Fruit fly (Drosophila melanogaster): ENCODE data around the gene CG42869.

CG42869 gene

DNA sequence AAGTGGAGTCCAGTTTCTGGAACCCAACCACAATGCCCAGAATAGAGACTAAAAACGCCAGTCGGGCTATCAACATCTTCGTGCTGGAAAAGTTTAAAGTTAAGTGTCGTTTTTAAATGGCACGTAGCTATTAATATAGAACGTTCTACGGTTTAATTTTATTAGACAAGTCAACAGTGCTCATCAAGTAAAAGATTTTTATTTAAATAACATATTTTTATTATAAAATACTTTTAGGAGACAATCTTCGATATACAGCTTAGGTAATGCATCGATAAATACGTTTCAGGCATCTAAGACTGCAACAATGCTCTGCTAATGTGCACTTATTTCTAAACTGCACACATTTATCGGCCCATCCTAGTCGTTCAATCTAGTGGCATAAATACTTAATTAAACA lies at the start of gene CG42869:
Gene CG42869, minus strand, starts transcription at position 101 of the 400 bp plus-strand sequence.
- TF ChIP-seq CG8478 (optimal IDR thresholded peaks at IDR 0.05): no peak
- no peak for TF ChIP-seq psq (optimal IDR thresholded peaks at IDR 0.05)
- TF ChIP-seq Dll (optimal IDR thresholded peaks at IDR 0.05): no peak
- TF ChIP-seq pan (optimal IDR thresholded peaks at IDR 0.05): no peak
- no peak for TF ChIP-seq EcR (GFP tag; optimal IDR thresholded peaks at IDR 0.05)
- no peak for TF ChIP-seq usp (GFP tag; optimal IDR thresholded peaks at IDR 0.05)

DNA sequence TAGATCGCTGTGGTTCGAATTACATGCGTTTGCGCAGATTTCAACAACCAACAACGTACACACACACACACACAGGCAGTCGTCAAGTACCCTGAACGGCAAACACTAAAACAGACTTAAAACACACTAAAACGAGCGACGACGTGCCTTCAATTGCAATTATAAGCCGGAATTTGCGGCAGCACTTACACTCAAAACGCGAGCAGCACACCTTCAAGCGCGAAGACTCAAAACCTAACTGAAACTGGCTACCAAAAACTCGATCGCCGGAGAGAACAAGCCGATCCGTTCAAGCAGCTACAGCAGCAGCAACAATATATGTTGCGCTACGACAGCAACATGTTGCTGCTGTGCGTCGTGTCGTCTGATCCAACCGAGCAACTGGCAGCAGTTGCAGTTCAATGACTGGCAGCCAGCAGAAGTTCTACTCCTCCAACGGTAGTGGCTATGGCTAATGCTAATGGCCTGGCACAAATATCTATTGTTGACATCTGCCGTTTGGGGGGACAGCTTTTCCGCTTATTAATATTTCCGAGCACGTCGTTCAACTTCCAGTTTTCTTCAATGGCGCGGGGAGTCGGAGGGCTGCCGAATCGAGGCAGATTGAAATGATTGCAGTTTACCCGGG lies 45.8 kb upstream of the CG42869 start, which contains the start of gene tsl:
Gene tsl, minus strand, starts transcription at position 242 of the 628 bp plus-strand sequence.
- TF ChIP-seq EcR (GFP tag; optimal IDR thresholded peaks at IDR 0.05) (peak; percentile 32 to 93), psq (optimal IDR thresholded peaks at IDR 0.05) (no peak), Dll (optimal IDR thresholded peaks at IDR 0.05) (peak; percentile 14)

DNA sequence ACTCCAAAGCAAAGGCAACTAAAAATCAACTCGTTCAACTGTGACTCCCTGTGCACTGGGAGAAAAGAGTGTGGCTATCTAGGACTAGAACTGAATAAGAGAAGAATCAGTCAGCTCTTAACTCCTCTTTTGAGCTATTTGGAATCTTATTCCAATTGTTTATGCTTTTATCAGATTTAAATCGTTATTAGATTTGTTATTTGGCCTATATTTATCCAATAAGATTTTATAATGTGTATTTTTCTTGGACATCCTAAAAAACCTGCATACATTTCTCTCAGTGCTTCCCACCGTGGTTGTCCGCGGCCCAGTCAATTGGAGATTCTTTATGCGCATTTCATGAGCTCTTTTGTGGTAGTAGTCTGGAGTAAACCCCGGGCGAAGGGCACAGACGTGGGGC lies 44.8 kb upstream of the CG42869 start:
- no peak for TF ChIP-seq Dll (optimal IDR thresholded peaks at IDR 0.05)
- TF ChIP-seq EcR (GFP tag; optimal IDR thresholded peaks at IDR 0.05): no peak
- no peak for TF ChIP-seq pan (optimal IDR thresholded peaks at IDR 0.05)
- no peak for TF ChIP-seq CG8478 (optimal IDR thresholded peaks at IDR 0.05)
- no peak for TF ChIP-seq usp (GFP tag; optimal IDR thresholded peaks at IDR 0.05)
- TF ChIP-seq psq (optimal IDR thresholded peaks at IDR 0.05): no peak

DNA sequence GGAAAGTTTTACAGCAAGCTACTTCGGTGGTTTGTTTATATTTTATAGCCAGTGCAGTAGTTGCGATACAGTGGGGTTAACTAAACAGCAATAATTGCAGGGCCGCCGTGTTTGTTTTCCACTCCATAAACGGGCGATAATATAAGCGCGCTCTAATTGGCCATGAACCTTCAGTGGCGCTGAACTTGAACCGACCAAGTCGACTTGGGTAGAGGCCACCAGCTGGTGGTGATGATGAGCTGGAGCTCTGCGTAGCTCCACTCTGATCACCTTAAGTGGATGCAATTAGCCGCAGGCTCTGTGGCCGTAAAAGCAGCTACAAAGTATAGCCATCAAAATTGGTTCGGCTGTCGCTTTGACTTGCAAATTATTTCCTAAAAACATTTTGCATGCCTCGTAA lies 43.4 kb upstream of the CG42869 start:
- TF ChIP-seq usp (GFP tag; optimal IDR thresholded peaks at IDR 0.05) (no peak), Dll (optimal IDR thresholded peaks at IDR 0.05) (no peak), pan (optimal IDR thresholded peaks at IDR 0.05) (no peak), psq (optimal IDR thresholded peaks at IDR 0.05) (no peak), EcR (GFP tag; optimal IDR thresholded peaks at IDR 0.05) (no peak), CG8478 (optimal IDR thresholded peaks at IDR 0.05) (no peak)

DNA sequence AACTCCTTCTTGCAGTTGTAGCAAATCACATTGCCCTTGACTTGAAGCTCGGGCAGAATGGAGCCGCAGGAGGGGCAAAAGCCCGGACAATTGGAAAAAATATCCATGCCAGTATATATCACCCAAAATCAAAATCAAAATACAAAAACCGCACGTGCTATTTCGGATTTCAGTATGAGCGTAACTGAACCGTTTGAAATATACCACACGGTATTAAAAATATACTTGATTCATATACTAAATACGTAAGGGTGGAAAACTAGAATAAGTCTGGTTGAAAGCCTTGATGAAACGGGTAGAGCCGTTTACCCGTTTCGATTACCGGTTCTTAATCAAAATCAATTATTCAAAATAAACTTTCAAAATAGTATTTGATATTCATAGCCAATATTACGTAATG lies 41.0 kb upstream of the CG42869 start, which contains the start of gene Polr1H:
Gene Polr1H, minus strand, starts transcription at position 188 of the 400 bp plus-strand sequence.
- no peak for TF ChIP-seq psq (optimal IDR thresholded peaks at IDR 0.05)
- TF ChIP-seq EcR (GFP tag; optimal IDR thresholded peaks at IDR 0.05): no peak
- no peak for TF ChIP-seq Dll (optimal IDR thresholded peaks at IDR 0.05)
- no peak for TF ChIP-seq usp (GFP tag; optimal IDR thresholded peaks at IDR 0.05)
- TF ChIP-seq CG8478 (optimal IDR thresholded peaks at IDR 0.05): no peak
- no peak for TF ChIP-seq pan (optimal IDR thresholded peaks at IDR 0.05)

DNA sequence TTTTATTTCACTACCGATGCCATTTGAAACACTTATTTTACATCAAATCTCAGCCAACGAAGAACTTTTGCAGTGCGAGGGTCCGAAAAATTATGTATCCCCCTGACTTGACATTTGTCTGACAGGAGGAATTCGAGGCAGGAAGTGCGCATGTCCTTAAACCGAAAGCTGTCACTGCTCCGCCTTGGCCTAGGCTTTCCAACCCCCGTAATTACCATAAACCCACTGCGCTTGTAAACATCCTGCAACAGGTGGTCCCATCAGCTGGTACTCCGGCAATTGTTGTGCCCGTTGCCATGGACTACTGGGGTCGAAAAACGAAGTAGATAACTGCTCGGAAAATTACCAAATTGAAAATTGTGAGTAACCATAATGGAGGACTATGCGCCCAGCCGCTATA lies 39.1 kb upstream of the CG42869 start, which contains the start of the genes GABA-B-R2 and CG6800:
Gene GABA-B-R2, minus strand, starts transcription at position 75 of the 400 bp plus-strand sequence.
Gene CG6800, plus strand, starts transcription at position 373 of the 400 bp plus-strand sequence.
- TF ChIP-seq pan (optimal IDR thresholded peaks at IDR 0.05) (no peak), CG8478 (optimal IDR thresholded peaks at IDR 0.05) (no peak), usp (GFP tag; optimal IDR thresholded peaks at IDR 0.05) (no peak), psq (optimal IDR thresholded peaks at IDR 0.05) (no peak), EcR (GFP tag; optimal IDR thresholded peaks at IDR 0.05) (no peak), Dll (optimal IDR thresholded peaks at IDR 0.05) (no peak)

DNA sequence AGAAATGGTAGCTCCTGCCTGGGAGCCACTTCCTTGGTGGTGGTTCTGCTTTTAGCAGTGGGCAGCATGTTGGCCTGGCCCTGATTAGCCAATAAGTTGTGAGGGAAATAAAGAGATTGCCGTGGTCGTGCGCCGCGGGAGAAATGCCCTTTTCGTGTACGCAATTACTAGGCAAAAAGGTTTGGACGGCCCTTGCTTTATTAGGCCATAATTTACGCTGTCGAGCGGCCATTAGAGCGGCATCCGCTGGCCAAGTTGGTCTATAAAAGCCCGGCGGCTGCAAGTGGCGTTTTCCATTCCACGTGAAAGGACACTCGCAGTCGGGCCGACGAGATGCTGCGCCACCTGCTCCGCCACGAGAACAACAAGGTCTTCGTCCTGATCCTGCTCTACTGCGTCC lies 32.6 kb upstream of the CG42869 start, which contains the start of gene Burs:
Gene Burs, plus strand, starts transcription at position 301 of the 400 bp plus-strand sequence.
- TF ChIP-seq usp (GFP tag; optimal IDR thresholded peaks at IDR 0.05) (no peak), EcR (GFP tag; optimal IDR thresholded peaks at IDR 0.05) (no peak), CG8478 (optimal IDR thresholded peaks at IDR 0.05) (no peak), psq (optimal IDR thresholded peaks at IDR 0.05) (no peak), Dll (optimal IDR thresholded peaks at IDR 0.05) (no peak), pan (optimal IDR thresholded peaks at IDR 0.05) (no peak)

DNA sequence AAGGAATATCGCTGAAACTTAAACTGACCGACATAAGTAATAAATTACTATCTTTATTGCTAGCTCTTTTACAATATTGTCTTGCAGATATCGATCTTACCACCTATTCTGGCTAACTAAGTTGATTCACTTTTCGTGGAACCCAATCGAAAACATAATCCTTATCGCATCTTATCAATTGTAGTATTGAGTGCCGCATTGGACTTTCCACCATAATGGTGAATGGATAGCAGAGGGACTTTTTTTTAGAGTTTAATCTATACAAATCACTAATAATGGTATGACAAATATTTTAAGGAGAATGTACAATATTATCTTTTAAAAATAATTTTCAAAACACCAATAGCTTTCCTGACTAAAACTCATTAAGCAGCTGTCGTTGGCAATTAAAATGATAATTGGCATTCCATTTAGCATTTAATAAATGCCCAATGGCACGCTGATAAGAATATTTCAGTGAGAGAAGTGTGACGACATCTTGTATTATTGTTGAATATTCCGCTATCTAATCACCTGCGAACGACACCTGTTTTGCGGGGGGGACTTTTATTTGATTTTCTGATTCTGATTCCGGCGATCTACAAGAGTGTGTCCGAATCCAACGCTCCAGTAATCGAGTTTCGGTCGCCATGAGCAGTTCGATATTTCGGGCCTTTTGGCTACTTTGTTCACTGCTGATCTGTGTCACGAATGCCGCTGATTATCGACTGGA lies 21.7 kb upstream of the CG42869 start, which contains the start of gene CG42335:
Gene CG42335, plus strand, starts transcription at position 620 of the 712 bp plus-strand sequence.
- TF ChIP-seq Dll (optimal IDR thresholded peaks at IDR 0.05) (no peak), psq (optimal IDR thresholded peaks at IDR 0.05) (no peak), EcR (GFP tag; optimal IDR thresholded peaks at IDR 0.05) (no peak), usp (GFP tag; optimal IDR thresholded peaks at IDR 0.05) (no peak), CG8478 (optimal IDR thresholded peaks at IDR 0.05) (no peak), pan (optimal IDR thresholded peaks at IDR 0.05) (no peak)

DNA sequence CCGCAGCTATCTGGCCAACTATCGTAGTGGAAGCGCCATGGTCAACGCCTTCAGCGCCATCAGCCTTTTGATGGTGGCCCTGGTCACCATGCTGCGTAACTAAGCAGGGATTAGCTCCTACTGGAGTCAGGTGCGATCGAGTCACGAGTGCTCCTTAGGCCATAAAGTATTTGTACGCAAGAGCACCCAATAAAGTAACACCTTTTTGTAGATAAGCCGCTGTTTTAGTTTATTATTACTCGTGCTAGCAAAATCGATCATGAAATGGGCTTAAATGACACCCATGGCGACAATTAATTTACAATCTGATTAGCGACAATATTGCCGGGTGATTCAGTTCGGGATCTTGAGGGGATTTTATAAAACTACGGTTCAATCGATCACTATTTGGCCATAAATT lies 20.9 kb upstream of the CG42869 start:
- TF ChIP-seq Dll (optimal IDR thresholded peaks at IDR 0.05) (no peak), CG8478 (optimal IDR thresholded peaks at IDR 0.05) (no peak), psq (optimal IDR thresholded peaks at IDR 0.05) (no peak), pan (optimal IDR thresholded peaks at IDR 0.05) (no peak), usp (GFP tag; optimal IDR thresholded peaks at IDR 0.05) (no peak), EcR (GFP tag; optimal IDR thresholded peaks at IDR 0.05) (no peak)

DNA sequence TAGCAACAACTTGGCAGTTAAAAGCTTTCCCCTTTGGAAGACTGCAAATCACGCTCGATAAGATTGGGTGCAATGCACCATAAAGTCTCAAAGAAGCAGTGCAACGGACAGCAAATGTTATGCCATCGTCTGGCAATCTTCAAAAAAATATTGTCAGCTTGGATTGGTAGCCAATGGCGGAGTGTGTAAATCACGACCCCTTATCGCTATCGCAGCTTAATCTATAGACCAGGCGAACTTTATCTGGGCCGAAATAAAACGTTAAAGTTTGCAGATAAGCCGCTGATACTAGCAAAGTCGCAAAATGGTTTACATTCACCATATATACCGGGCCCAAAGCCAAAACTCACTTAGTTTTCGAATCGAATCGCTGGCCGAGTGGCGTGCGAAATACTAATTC lies 17.3 kb upstream of the CG42869 start, which contains the start of gene CG31198:
Gene CG31198, plus strand, starts transcription at position 351 of the 400 bp plus-strand sequence.
- no peak for TF ChIP-seq CG8478 (optimal IDR thresholded peaks at IDR 0.05)
- no peak for TF ChIP-seq pan (optimal IDR thresholded peaks at IDR 0.05)
- no peak for TF ChIP-seq Dll (optimal IDR thresholded peaks at IDR 0.05)
- TF ChIP-seq EcR (GFP tag; optimal IDR thresholded peaks at IDR 0.05): no peak
- no peak for TF ChIP-seq usp (GFP tag; optimal IDR thresholded peaks at IDR 0.05)
- TF ChIP-seq psq (optimal IDR thresholded peaks at IDR 0.05): no peak

DNA sequence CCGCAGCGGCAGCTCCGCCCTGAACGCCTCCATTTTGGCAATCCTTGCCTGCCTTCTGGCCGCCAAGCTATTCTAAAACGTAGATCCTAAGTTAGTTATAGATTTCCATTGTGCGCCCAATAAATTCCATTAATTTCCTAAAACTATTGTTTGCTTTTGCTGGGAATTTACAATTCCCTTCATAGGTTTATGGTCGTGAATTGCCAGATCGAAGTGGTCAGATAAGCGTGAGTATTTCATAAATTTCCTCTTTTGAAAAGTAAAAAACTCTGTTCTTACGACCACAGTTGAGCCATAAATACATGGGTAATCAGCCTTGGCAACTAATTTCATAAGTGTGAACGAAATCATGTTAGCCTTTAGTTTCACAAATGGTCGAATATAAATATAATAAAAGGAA lies 16.4 kb upstream of the CG42869 start:
- no peak for TF ChIP-seq Dll (optimal IDR thresholded peaks at IDR 0.05)
- TF ChIP-seq CG8478 (optimal IDR thresholded peaks at IDR 0.05): no peak
- TF ChIP-seq EcR (GFP tag; optimal IDR thresholded peaks at IDR 0.05): no peak
- no peak for TF ChIP-seq pan (optimal IDR thresholded peaks at IDR 0.05)
- TF ChIP-seq psq (optimal IDR thresholded peaks at IDR 0.05): no peak
- TF ChIP-seq usp (GFP tag; optimal IDR thresholded peaks at IDR 0.05): no peak

Data from whole organism.